Fruit fly (Drosophila melanogaster) whole organism, pupa: Measurements from ENCODE around the gene FucTB.

ENCODE experiments used
- CG10348 ChIP-seq: fragments of 200-800 bp; sonication (Bioruptor generic); IDR thresholded peaks from 2 replicates; pipeline ENCODE4 v1.3.6; 2022; ENCODE audit warnings: missing biosample characterization, missing genetic modification characterization
- CG13204 ChIP-seq: fragments of 200-800 bp; sonication (Bioruptor generic); optimal IDR thresholded peaks from 2 replicates; lab custom pipeline; 2018; ENCODE audit warnings: missing biosample characterization, mild to moderate bottlenecking, missing genetic modification characterization, moderate library complexity
- CG14655 ChIP-seq: fragments of 200-800 bp; sonication (Bioruptor generic); optimal IDR thresholded peaks from 3 replicates; lab custom pipeline; 2017; ENCODE audit warnings: mild to moderate bottlenecking, missing biosample characterization, missing genetic modification reagents, missing genetic modification characterization
- CG34367 ChIP-seq: fragments of 200-800 bp; sonication (Bioruptor generic); optimal IDR thresholded peaks from 2 replicates; lab custom pipeline; 2018; ENCODE audit warnings: missing biosample characterization, mild to moderate bottlenecking, missing genetic modification characterization
- CG4496 ChIP-seq: fragments of 200-800 bp; sonication (Bioruptor generic); IDR thresholded peaks from 3 replicates; pipeline ENCODE4 v1.3.6; 2022; ENCODE audit warnings: missing biosample characterization, missing genetic modification characterization
- CG9948 ChIP-seq: fragments of 200-800 bp; sonication (Bioruptor generic); optimal IDR thresholded peaks from 2 replicates; lab custom pipeline; 2018; ENCODE audit warnings: missing biosample characterization, mild to moderate bottlenecking, missing genetic modification characterization, moderate library complexity
- Ets98B ChIP-seq: fragments of 200-800 bp; sonication (Bioruptor generic); IDR thresholded peaks from 2 replicates; pipeline ENCODE4 v1.3.6; 2022; ENCODE audit warnings: missing biosample characterization, missing genetic modification characterization
- Pif1A ChIP-seq: fragments of 200-800 bp; sonication (Bioruptor generic); optimal IDR thresholded peaks from 3 replicates; lab custom pipeline; 2016; ENCODE audit warnings: missing biosample characterization, missing genetic modification characterization
- Pif1B ChIP-seq: fragments of 200-800 bp; sonication (Bioruptor generic); optimal IDR thresholded peaks from 3 replicates; lab custom pipeline; 2016; ENCODE audit warnings: missing biosample characterization, missing genetic modification characterization
- Snoo ChIP-seq: fragments of 200-800 bp; sonication (Bioruptor generic); optimal IDR thresholded peaks from 3 replicates; lab custom pipeline; 2017; ENCODE audit warnings: missing biosample characterization, mild to moderate bottlenecking, missing genetic modification characterization, inconsistent platforms
- gl ChIP-seq: fragments of 200-800 bp; sonication (Bioruptor generic); optimal IDR thresholded peaks from 2 replicates; lab custom pipeline; 2018; ENCODE audit warnings: missing biosample characterization, mild to moderate bottlenecking, missing genetic modification characterization
- rn ChIP-seq: fragments of 200-800 bp; sonication (Bioruptor generic); IDR thresholded peaks from 2 replicates; pipeline ENCODE4 v1.3.6; 2022; ENCODE audit warnings: missing biosample characterization, missing genetic modification characterization

DNA sequence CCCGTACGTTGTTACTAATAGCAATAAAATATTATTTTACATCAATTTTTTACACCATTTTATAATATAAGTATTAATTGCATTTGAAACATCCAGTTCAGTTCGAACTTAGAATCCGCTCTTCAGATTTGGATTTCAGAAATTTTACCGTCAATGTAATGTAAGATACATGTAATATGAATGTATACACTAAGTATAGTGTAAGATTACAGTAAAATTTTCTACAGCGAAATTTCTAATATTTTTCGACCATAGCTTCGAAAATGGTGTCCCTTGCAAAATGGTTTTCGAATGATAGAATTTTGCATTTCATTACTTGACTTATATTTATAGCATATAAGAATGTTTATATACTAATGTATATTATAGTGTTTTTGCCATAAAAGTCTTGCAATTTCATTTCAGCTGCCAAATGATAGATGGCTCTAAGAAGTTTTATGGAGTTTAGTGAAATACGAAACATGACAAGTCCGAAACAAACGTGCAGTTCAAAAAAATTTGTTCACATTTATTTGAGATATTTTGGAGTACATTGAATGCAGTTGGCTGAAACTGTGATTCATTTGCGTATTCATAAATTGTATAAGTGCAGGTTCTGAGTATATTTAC lies 33.7 kb upstream of the FucTB start:
- no peak for TF ChIP-seq CG14655 (GFP tag; lab: Kevin White, UChicago)
- no peak for TF ChIP-seq Pif1B (GFP tag; lab: Kevin White, UChicago)
- no peak for TF ChIP-seq Pif1A (GFP tag; lab: Kevin White, UChicago)
- no peak for TF ChIP-seq rn (GFP tag; lab: Robert Waterston, UW)
- TF ChIP-seq Ets98B (GFP tag; lab: Robert Waterston, UW): no peak
- no peak for TF ChIP-seq gl
- TF ChIP-seq Snoo (tag; lab: Kevin White, UChicago): no peak
- TF ChIP-seq CG13204 (GFP tag; lab: Kevin White, UChicago): no peak
- no peak for TF ChIP-seq CG9948 (tag; lab: Kevin White, UChicago)
- no peak for TF ChIP-seq CG34367 (tag; lab: Kevin White, UChicago)
- no peak for TF ChIP-seq CG10348
- TF ChIP-seq CG4496 (GFP tag; lab: Robert Waterston, UW): no peak
